Worm (Caenorhabditis elegans) whole organism, early embryonic: Measurements from ENCODE around the gene srh-216.

ENCODE experiments used
- B0310.2 ChIP-seq: sonication (generic microtip); optimal IDR thresholded peaks from 2 replicates; lab custom pipeline; 2016; ENCODE audit warnings: mild to moderate bottlenecking, missing genetic modification characterization, missing compliant biosample characterization
- F13C5.2 ChIP-seq: sonication (generic microtip); optimal IDR thresholded peaks from 2 replicates; lab custom pipeline; 2017; ENCODE audit warnings: mild to moderate bottlenecking, missing genetic modification characterization, inconsistent platforms, missing compliant biosample characterization
- aly-1 ChIP-seq: sonication (generic microtip); optimal IDR thresholded peaks from 2 replicates; lab custom pipeline; 2016; ENCODE audit warnings: missing genetic modification characterization, missing compliant biosample characterization
- ama-1 ChIP-seq: fragments of 150-350 bp; optimal IDR thresholded peaks from 2 replicates; lab custom pipeline; 2014
- ceh-13 ChIP-seq: fragments of 200-800 bp; sonication (Bioruptor generic); optimal IDR thresholded peaks from 2 replicates; lab custom pipeline; 2018; ENCODE audit warnings: mild to moderate bottlenecking, missing genetic modification characterization, missing compliant biosample characterization
- ceh-36 ChIP-seq: sonication (generic microtip); optimal IDR thresholded peaks from 2 replicates; lab custom pipeline; 2016; ENCODE audit warnings: missing genetic modification characterization, inconsistent platforms, missing compliant biosample characterization
- ets-7 ChIP-seq: sonication (generic microtip); optimal IDR thresholded peaks from 2 replicates; lab custom pipeline; 2016; ENCODE audit warnings: missing genotype, missing genetic modification characterization, missing compliant biosample characterization
- flt-1 ChIP-seq: fragments of 200-800 bp; sonication (Bioruptor generic); IDR thresholded peaks from 2 replicates; pipeline ENCODE4 v1.3.6; 2022; ENCODE audit warnings: missing genetic modification characterization, missing compliant biosample characterization
- hmbx-1 ChIP-seq: sonication (generic microtip); optimal IDR thresholded peaks from 2 replicates; lab custom pipeline; 2016; ENCODE audit warnings: mild to moderate bottlenecking, missing genetic modification characterization, missing compliant biosample characterization
- hmg-4 ChIP-seq: fragments of 200-800 bp; sonication (Bioruptor generic); optimal IDR thresholded peaks from 2 replicates; lab custom pipeline; 2018; ENCODE audit warnings: mild to moderate bottlenecking, missing genetic modification characterization, missing compliant biosample characterization
- hnd-1 ChIP-seq: sonication (generic microtip); optimal IDR thresholded peaks from 2 replicates; lab custom pipeline; 2016; ENCODE audit warnings: missing genetic modification characterization, missing compliant biosample characterization
- pes-1 ChIP-seq: fragments of 200-800 bp; sonication (Bioruptor generic); IDR thresholded peaks from 2 replicates; pipeline ENCODE4 v1.3.6; 2022; ENCODE audit warnings: missing genetic modification reagents, missing genetic modification characterization, missing compliant biosample characterization
- scrt-1 ChIP-seq: fragments of 200-800 bp; sonication (Bioruptor generic); IDR thresholded peaks from 2 replicates; pipeline ENCODE4 v1.3.6; 2022; ENCODE audit warnings: missing genetic modification characterization, missing compliant biosample characterization
- sea-1 ChIP-seq: fragments of 200-800 bp; sonication (Bioruptor generic); conservative IDR thresholded peaks from 2 replicates; pipeline ENCODE4 v1.3.6; 2022; ENCODE audit warnings: missing genetic modification characterization, missing compliant biosample characterization
- tbx-11 ChIP-seq: fragments of 200-800 bp; sonication (Bioruptor generic); IDR thresholded peaks from 2 replicates; pipeline ENCODE4 v1.3.6; 2022; ENCODE audit warnings: missing genetic modification characterization, missing compliant biosample characterization
- tbx-37 ChIP-seq: fragments of 200-800 bp; sonication (Bioruptor generic); conservative IDR thresholded peaks from 2 replicates; pipeline ENCODE4 v1.3.6; 2022; ENCODE audit warnings: missing genetic modification reagents, missing genetic modification characterization, missing compliant biosample characterization
- tra-4 ChIP-seq: sonication (generic microtip); optimal IDR thresholded peaks from 2 replicates; lab custom pipeline; 2017; ENCODE audit warnings: missing genetic modification characterization, missing compliant biosample characterization

The srh-216 gene

DNA sequence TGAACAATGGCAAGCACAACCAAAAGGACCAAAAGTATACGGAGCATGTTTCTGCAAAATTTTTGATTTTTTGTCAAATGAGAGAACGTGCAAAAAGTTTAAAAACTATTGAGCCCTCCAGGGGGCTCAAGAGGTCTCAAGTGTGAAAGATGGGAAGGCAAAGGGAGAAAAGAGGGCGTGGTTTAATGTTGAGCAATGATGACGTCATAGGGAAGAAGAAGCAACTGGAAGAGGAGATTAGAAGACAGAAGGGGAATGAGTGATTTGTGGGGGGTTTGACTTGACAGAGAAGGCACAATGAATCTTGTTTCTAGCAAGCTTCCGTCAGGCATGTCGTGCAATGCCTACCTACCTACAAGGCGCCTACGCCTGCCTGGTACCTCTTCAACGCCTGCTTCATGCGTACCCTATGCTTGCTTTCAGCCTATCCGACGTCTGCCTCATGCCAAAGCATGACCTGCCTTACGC, 6.1 kb downstream of the srh-216 start, which contains the start of gene T20B3.14:
TSS of gene T20B3.14 (minus strand) at position 51 of the 468 bp plus-strand sequence.
- TF ChIP-seq scrt-1 (no peak), tra-4 (no peak), ceh-36 (tag; lab: Kevin White, UChicago) (no peak), hmbx-1 (tag; lab: Kevin White, UChicago) (no peak), sea-1 (GFP tag; lab: Robert Waterston, UW) (no peak), hmg-4 (GFP tag; lab: Kevin White, UChicago) (no peak), tbx-37 (no peak), ama-1 (lab: Kevin White, UChicago) (no peak), tbx-11 (GFP tag; lab: Robert Waterston, UW) (no peak)

DNA sequence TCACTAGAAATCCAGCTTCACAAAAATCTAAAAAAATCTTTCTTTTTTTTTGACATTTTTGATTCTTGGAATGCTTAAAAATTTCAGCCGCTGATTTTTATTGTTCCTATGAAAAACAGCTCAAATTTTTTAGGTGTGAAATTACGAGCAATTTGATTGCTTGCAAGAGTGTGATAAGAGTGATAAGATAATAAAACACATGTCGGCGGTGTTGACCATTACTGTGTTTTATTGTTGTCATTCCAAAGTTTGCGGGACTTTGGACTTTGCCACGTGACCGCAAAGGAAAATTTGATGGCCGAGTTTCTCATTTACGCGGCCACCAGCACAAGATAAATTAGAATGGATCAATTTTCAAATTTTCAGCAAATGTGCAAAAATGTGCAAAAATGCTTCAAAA, 10.7 kb downstream of the srh-216 start:
- TF ChIP-seq hmbx-1 (tag; lab: Kevin White, UChicago) = no peak
- no peak for TF ChIP-seq sea-1 (GFP tag; lab: Robert Waterston, UW)
- no peak for TF ChIP-seq tra-4
- TF ChIP-seq aly-1 = no peak
- TF ChIP-seq ets-7 (tag; lab: Kevin White, UChicago) = no peak
- TF ChIP-seq pes-1 (GFP tag; lab: Robert Waterston, UW) = no peak
- no peak for TF ChIP-seq ama-1 (lab: Kevin White, UChicago)
- no peak for TF ChIP-seq hmg-4 (GFP tag; lab: Kevin White, UChicago)
- TF ChIP-seq ceh-36 (tag; lab: Kevin White, UChicago) = no peak
- no peak for TF ChIP-seq tbx-11 (GFP tag; lab: Robert Waterston, UW)
- no peak for TF ChIP-seq tbx-37
- TF ChIP-seq F13C5.2 (tag; lab: Kevin White, UChicago) = no peak
- TF ChIP-seq flt-1 (GFP tag; lab: Robert Waterston, UW) = no peak
- TF ChIP-seq B0310.2 (tag; lab: Kevin White, UChicago) = no peak
- TF ChIP-seq hnd-1 (tag; lab: Kevin White, UChicago) = no peak
- TF ChIP-seq ceh-13 (GFP tag; lab: Kevin White, UChicago) = no peak
- TF ChIP-seq scrt-1 = no peak

DNA sequence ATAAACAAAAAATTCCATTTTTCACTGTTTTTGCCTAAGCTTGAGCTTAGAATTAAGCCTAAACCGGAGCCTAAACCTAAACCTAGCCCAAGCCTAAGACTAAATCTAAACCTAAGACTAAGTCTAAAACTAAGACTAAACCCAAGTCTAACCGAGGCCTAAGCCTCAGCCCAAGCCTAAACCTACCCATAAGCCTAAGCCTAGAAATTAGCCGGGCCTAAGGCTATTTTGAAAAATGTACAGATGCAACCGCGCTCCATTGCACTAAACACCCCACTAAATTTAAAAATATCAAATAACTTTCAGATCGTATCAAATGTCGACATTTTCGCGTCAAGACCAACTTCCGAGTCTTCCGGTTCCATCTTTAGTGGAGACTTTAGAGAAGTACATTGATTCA, 12.1 kb downstream of the srh-216 start, which contains the start of gene T20B3.1:
TSS of gene T20B3.1 (plus strand) at position 301 of the 400 bp plus-strand sequence.
- no peak for TF ChIP-seq tbx-37
- TF ChIP-seq B0310.2 (tag; lab: Kevin White, UChicago) = no peak
- TF ChIP-seq ets-7 (tag; lab: Kevin White, UChicago) = no peak
- TF ChIP-seq scrt-1 = no peak
- no peak for TF ChIP-seq flt-1 (GFP tag; lab: Robert Waterston, UW)
- no peak for TF ChIP-seq ceh-13 (GFP tag; lab: Kevin White, UChicago)
- TF ChIP-seq F13C5.2 (tag; lab: Kevin White, UChicago) = no peak
- no peak for TF ChIP-seq pes-1 (GFP tag; lab: Robert Waterston, UW)
- TF ChIP-seq hmg-4 (GFP tag; lab: Kevin White, UChicago) = no peak
- TF ChIP-seq aly-1 = no peak
- no peak for TF ChIP-seq hnd-1 (tag; lab: Kevin White, UChicago)
- TF ChIP-seq ama-1 (lab: Kevin White, UChicago) = no peak
- TF ChIP-seq tbx-11 (GFP tag; lab: Robert Waterston, UW) = no peak
- no peak for TF ChIP-seq tra-4
- no peak for TF ChIP-seq ceh-36 (tag; lab: Kevin White, UChicago)
- no peak for TF ChIP-seq hmbx-1 (tag; lab: Kevin White, UChicago)
- no peak for TF ChIP-seq sea-1 (GFP tag; lab: Robert Waterston, UW)

DNA sequence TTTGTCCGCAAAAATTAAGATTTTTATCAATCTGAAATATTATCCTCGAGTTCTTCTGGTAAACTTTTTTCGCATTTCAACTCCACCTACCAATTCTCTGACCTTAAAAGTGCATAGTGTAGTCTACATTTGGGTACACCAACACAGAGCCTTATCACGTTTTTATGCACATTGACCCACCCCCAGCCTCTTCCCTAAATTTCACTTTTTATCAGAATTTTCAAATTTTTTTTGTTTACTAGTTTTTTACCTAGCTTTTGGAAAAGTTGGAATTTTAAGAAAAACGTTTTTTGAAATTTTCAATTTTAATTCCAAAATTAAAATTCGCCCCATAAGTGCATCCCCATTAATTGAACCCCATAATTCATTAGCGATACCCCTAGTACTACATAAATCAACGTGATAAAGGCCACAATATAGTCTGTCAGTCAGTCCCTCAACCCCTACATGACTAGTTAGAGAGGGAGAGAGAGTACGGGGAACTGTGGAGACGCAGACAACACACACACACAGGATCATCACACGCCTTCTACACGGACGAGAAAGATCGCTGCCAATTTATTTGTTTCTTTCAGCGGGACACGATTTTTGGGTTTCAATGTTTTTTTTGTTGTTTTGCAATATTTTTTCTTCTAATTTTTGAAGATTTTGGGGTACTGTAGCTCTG, 12.7 kb downstream of the srh-216 start:
- no peak for TF ChIP-seq pes-1 (GFP tag; lab: Robert Waterston, UW)
- no peak for TF ChIP-seq ceh-13 (GFP tag; lab: Kevin White, UChicago)
- TF ChIP-seq ets-7 (tag; lab: Kevin White, UChicago) = no peak
- TF ChIP-seq hmg-4 (GFP tag; lab: Kevin White, UChicago) = no peak
- no peak for TF ChIP-seq tra-4
- TF ChIP-seq flt-1 (GFP tag; lab: Robert Waterston, UW) = no peak
- no peak for TF ChIP-seq hmbx-1 (tag; lab: Kevin White, UChicago)
- no peak for TF ChIP-seq aly-1
- no peak for TF ChIP-seq B0310.2 (tag; lab: Kevin White, UChicago)
- TF ChIP-seq ama-1 (lab: Kevin White, UChicago) = no peak
- TF ChIP-seq scrt-1 = no peak
- TF ChIP-seq tbx-37 = no peak
- TF ChIP-seq ceh-36 (tag; lab: Kevin White, UChicago) = no peak
- no peak for TF ChIP-seq sea-1 (GFP tag; lab: Robert Waterston, UW)
- TF ChIP-seq tbx-11 (GFP tag; lab: Robert Waterston, UW) = no peak
- TF ChIP-seq hnd-1 (tag; lab: Kevin White, UChicago) = no peak
- no peak for TF ChIP-seq F13C5.2 (tag; lab: Kevin White, UChicago)

DNA sequence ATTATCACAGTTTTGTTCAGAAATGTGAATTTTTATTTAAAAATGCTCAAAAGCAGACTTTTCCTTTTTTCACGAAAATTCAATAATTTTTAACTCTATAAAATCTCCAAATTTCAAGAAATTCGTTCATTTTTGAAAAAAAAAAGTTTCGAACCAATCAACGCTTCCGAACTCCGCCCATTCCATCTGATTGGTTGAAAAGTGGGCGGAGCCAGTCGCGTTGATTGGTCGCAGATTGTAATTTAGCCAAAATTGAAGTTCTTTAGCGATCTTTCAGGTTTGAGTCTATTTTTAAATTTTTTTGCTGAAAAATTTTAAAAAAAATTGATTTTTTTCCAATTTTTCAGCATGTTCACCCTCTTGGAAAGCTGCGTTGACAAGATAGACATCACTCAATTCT, 15.0 kb downstream of the srh-216 start:
- TF ChIP-seq B0310.2 (tag; lab: Kevin White, UChicago) = no peak
- TF ChIP-seq tbx-37 = no peak
- TF ChIP-seq ceh-36 (tag; lab: Kevin White, UChicago) = no peak
- TF ChIP-seq tra-4 = no peak
- no peak for TF ChIP-seq ets-7 (tag; lab: Kevin White, UChicago)
- no peak for TF ChIP-seq flt-1 (GFP tag; lab: Robert Waterston, UW)
- TF ChIP-seq hmg-4 (GFP tag; lab: Kevin White, UChicago) = no peak

DNA sequence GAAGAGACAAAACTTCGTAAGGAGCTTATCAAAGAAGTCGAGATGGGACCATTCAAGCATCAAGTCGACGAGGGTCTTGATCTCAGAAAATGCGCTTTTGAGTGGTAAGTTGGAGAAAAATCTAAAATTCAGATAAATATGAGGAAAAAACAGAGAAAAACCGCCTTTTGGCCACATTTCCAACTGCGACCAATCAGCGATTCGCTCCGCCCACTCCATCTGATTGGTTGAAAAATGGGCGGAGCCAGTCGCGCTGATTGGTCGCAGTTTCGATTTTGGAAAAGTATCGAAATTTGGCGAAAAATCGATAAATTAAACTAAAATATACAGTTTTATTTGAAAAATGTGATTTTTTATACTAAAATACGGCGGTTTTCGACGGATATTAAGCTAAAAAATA, 15.5 kb downstream of the srh-216 start:
- TF ChIP-seq hmg-4 (GFP tag; lab: Kevin White, UChicago) = no peak

DNA sequence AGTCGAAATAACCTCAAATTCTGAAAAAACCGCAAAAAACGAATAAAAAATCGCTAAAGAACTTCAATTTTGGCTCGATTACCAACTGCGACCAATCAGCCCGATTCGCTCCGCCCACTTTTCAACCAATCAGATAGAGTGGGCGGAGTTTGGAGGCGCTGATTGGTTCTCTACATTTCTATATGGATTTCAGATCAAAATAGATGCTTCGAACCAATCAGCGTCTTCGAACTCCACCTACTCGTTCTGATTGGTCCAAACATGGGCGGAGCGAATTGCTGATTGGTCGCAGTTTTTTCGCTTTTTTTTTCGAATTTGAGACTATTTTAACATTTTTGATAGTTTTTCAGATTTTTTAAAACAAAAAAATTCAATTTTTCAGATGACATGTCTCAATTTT, 19.2 kb downstream of the srh-216 start:
- no peak for TF ChIP-seq hmbx-1 (tag; lab: Kevin White, UChicago)
- no peak for TF ChIP-seq F13C5.2 (tag; lab: Kevin White, UChicago)
- no peak for TF ChIP-seq pes-1 (GFP tag; lab: Robert Waterston, UW)
- no peak for TF ChIP-seq ceh-13 (GFP tag; lab: Kevin White, UChicago)
- no peak for TF ChIP-seq tra-4
- no peak for TF ChIP-seq aly-1
- TF ChIP-seq tbx-37 = no peak
- TF ChIP-seq hmg-4 (GFP tag; lab: Kevin White, UChicago) = no peak
- no peak for TF ChIP-seq ets-7 (tag; lab: Kevin White, UChicago)
- TF ChIP-seq tbx-11 (GFP tag; lab: Robert Waterston, UW) = no peak
- no peak for TF ChIP-seq hnd-1 (tag; lab: Kevin White, UChicago)
- TF ChIP-seq ama-1 (lab: Kevin White, UChicago) = no peak
- TF ChIP-seq flt-1 (GFP tag; lab: Robert Waterston, UW) = no peak
- no peak for TF ChIP-seq sea-1 (GFP tag; lab: Robert Waterston, UW)
- no peak for TF ChIP-seq B0310.2 (tag; lab: Kevin White, UChicago)
- TF ChIP-seq ceh-36 (tag; lab: Kevin White, UChicago) = no peak
